Worm (Caenorhabditis elegans): Measurements from ENCODE around the gene dnj-14.

Gene dnj-14

ce11 chrX:4754725-4755124 lies 43.2 kb upstream of the dnj-14 start, which contains the start of gene C39E6.2:
Gene C39E6.2 (minus strand): TSS chrX:4755118.
- TF ChIP-seq nhr-129 (tag; optimal IDR thresholded peaks at IDR 0.05) (no peak), nhr-10 (tag; optimal IDR thresholded peaks at IDR 0.05) (no peak), nhr-77 (tag; optimal IDR thresholded peaks at IDR 0.05) (no peak), unc-55 (GFP tag; optimal IDR thresholded peaks at IDR 0.05) (no peak), nhr-12 (tag; optimal IDR thresholded peaks at IDR 0.05) (no peak), Y55F3AM.14 (GFP tag; optimal IDR thresholded peaks at IDR 0.05) (no peak), egl-27 (tag; optimal IDR thresholded peaks at IDR 0.05) (no peak), ceh-16 (tag; optimal IDR thresholded peaks at IDR 0.05) (no peak), sem-4 (tag; optimal IDR thresholded peaks at IDR 0.05) (no peak), nhr-6 (tag; optimal IDR thresholded peaks at IDR 0.05) (no peak), ztf-4 (tag; optimal IDR thresholded peaks at IDR 0.05) (no peak), skn-1 (tag; optimal IDR thresholded peaks at IDR 0.05) (no peak), ZK546.5 (tag; optimal IDR thresholded peaks at IDR 0.05) (no peak), fos-1 (tag; optimal IDR thresholded peaks at IDR 0.05) (no peak)

- peak; percentile 83 for TF ChIP-seq fos-1 (tag; optimal IDR thresholded peaks at IDR 0.05)
- TF ChIP-seq C34F6.9 (tag; optimal IDR thresholded peaks at IDR 0.05): no peak
- TF ChIP-seq F13H6.1 (tag; optimal IDR thresholded peaks at IDR 0.05): no peak
- no peak for TF ChIP-seq crh-2 (tag; optimal IDR thresholded peaks at IDR 0.05)
- no peak for TF ChIP-seq sem-4 (tag; optimal IDR thresholded peaks at IDR 0.05)
- no peak for TF ChIP-seq unc-39 (tag; optimal IDR thresholded peaks at IDR 0.05)
- no peak for TF ChIP-seq aly-2 (tag; optimal IDR thresholded peaks at IDR 0.05)
- TF ChIP-seq unc-55 (GFP tag; optimal IDR thresholded peaks at IDR 0.05): no peak
Measured at ce11 chrX:4749080-4749479, 37.5 kb upstream of the dnj-14 start, which contains the start of gene lon-2. Gene lon-2 (minus strand): TSS chrX:4749083.

DNA sequence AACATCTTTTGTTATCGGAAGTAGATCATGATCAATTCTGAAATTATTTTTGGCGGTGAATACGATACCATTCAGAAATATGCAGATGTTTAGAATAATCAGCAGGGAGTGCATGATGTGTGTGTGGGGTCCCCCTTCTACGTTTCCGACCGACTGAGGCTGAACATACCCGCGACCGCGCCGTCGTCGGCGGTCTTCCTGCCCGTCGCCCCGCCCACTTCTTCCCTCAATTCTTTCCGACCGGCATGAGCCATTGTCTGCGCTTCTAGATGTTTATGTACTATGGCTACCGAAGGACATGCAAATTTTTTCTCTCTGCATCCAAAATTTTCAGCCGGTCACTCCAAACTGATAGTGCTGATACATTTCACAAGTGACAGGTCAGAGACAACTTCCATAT lies 32.5 kb upstream of the dnj-14 start:
- TF ChIP-seq nhr-21 (tag; optimal IDR thresholded peaks at IDR 0.05) (no peak), nhr-129 (tag; optimal IDR thresholded peaks at IDR 0.05) (no peak), skn-1 (tag; optimal IDR thresholded peaks at IDR 0.05) (no peak), C34F6.9 (tag; optimal IDR thresholded peaks at IDR 0.05) (no peak), ceh-82 (tag; optimal IDR thresholded peaks at IDR 0.05) (no peak), nhr-77 (tag; optimal IDR thresholded peaks at IDR 0.05) (no peak), nhr-10 (tag; optimal IDR thresholded peaks at IDR 0.05) (no peak), crh-2 (tag; optimal IDR thresholded peaks at IDR 0.05) (no peak), snpc-4 (tag; optimal IDR thresholded peaks at IDR 0.05) (no peak), nhr-23 (tag; optimal IDR thresholded peaks at IDR 0.05) (no peak), gmeb-1 (tag; optimal IDR thresholded peaks at IDR 0.05) (no peak), mab-5 (tag; optimal IDR thresholded peaks at IDR 0.05) (no peak), lsy-2 (tag; optimal IDR thresholded peaks at IDR 0.05) (no peak), lin-39 (tag; optimal IDR thresholded peaks at IDR 0.05) (no peak)

DNA sequence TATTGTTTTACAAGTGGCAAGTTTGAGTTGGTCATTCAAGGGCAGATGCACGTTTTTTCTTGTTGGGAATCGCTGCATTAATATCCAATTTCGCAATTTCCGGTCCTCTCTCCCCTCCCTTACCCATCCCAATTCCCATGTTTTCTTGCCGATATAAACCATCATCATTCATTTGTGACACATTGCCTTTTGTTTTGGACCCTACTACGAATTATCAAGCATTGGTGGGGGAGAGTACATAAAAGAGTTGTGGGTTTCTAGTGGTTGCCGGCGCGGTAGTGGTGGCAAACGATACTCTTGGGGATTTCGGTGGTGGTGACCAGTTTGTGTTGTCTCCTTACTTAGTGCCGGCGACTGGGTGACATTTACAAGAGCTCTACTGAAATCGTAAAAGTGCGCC lies 30.7 kb upstream of the dnj-14 start:
- TF ChIP-seq elt-3 (tag; optimal IDR thresholded peaks at IDR 0.05) (no peak), ztf-11 (tag; optimal IDR thresholded peaks at IDR 0.05) (no peak), zag-1 (tag; optimal IDR thresholded peaks at IDR 0.05) (no peak), sma-3 (GFP tag; optimal IDR thresholded peaks at IDR 0.05) (no peak), unc-55 (GFP tag; optimal IDR thresholded peaks at IDR 0.05) (peak; percentile 1), mab-5 (tag; optimal IDR thresholded peaks at IDR 0.05) (peak; percentile 63), C34F6.9 (tag; optimal IDR thresholded peaks at IDR 0.05) (peak; percentile 1), mbf-1 (tag; optimal IDR thresholded peaks at IDR 0.05) (no peak)

DNA sequence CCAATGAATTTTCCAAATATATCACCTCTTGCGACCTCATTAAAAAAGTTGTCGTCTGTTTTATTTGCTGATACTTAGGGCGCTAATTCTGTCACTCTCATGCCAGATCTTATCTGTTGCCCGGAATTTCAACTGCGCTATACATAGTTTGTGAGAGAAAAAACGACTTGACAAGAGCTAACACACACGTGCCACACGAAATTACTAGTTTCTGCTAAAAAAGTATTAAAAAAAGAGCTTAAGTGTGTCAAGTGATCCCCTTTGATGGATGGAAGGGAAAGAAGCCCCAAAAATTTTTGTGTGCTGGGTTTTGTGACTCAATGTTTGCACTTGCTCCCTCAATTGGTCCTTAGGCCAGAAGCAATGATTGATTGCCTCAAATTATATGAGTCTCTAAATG lies 29.1 kb upstream of the dnj-14 start:
- TF ChIP-seq lin-11 (tag; optimal IDR thresholded peaks at IDR 0.05) (no peak), mdl-1 (tag; optimal IDR thresholded peaks at IDR 0.05) (peak in 1 of 2 experiments; percentile 54), mab-5 (tag; optimal IDR thresholded peaks at IDR 0.05) (peak; percentile 47)

DNA sequence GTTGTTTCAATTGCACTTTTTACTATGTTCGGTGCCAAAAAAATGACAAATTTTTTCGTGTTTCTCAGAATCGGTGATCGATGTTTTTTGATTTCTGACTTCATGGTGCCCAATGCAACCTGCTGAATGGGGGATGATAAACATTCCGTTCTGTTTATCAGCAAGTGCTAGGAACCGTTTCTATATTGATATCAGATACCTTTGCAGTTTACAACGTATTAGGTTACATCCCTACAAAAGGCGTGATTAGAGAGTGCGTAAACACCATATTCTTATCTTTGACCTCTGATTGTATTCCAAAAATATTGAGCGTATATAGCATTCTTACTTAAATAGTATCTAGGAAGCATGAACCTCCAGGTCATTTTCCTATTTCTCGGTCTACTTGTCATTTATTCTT lies 21.2 kb upstream of the dnj-14 start, which contains the start of gene aman-1:
aman-1 (plus strand) TSS at position 344 of the 400 bp plus-strand sequence.
- TF ChIP-seq nhr-23 (tag; optimal IDR thresholded peaks at IDR 0.05): no peak
- TF ChIP-seq sma-9 (GFP tag; optimal IDR thresholded peaks at IDR 0.05): no peak
- TF ChIP-seq sma-9 (tag; optimal IDR thresholded peaks at IDR 0.05): no peak
- TF ChIP-seq unc-62 (GFP tag; optimal IDR thresholded peaks at IDR 0.05): no peak
- no peak for TF ChIP-seq nhr-12 (tag; optimal IDR thresholded peaks at IDR 0.05)
- no peak for TF ChIP-seq lin-13 (GFP tag; optimal IDR thresholded peaks at IDR 0.05)
- no peak for TF ChIP-seq nhr-25 (tag; optimal IDR thresholded peaks at IDR 0.05)
- TF ChIP-seq nhr-129 (tag; optimal IDR thresholded peaks at IDR 0.05): no peak
- no peak for TF ChIP-seq skn-1 (tag; optimal IDR thresholded peaks at IDR 0.05)
- TF ChIP-seq mbf-1 (tag; optimal IDR thresholded peaks at IDR 0.05): no peak
- TF ChIP-seq ama-1 (optimal IDR thresholded peaks at IDR 0.05): no peak
- no peak for TF ChIP-seq crh-2 (tag; optimal IDR thresholded peaks at IDR 0.05)
- no peak for TF ChIP-seq ztf-11 (tag; optimal IDR thresholded peaks at IDR 0.05)
- TF ChIP-seq F13H6.1 (tag; optimal IDR thresholded peaks at IDR 0.05): no peak
- no peak for TF ChIP-seq unc-55 (GFP tag; optimal IDR thresholded peaks at IDR 0.05)
- no peak for TF ChIP-seq mab-5 (tag; optimal IDR thresholded peaks at IDR 0.05)

All from whole organism, L2 larva.